Worm (Caenorhabditis elegans) whole organism, midembryonic: ENCODE results near the gene tni-3.

Experiments used
- flt-1 ChIP-seq: fragments of 200-800 bp; sonication (Bioruptor generic); IDR thresholded peaks from 2 replicates; pipeline ENCODE4 v1.3.6; 2022; ENCODE audit warnings: missing genetic modification characterization, missing compliant biosample characterization
- klf-2 ChIP-seq: fragments of 200-800 bp; sonication (Bioruptor generic); conservative IDR thresholded peaks from 2 replicates; pipeline ENCODE4 v1.3.6; 2022; ENCODE audit warnings: missing genetic modification reagents, missing genetic modification characterization, missing compliant biosample characterization
- med-1 ChIP-seq: sonication (generic microtip); optimal IDR thresholded peaks from 2 replicates; lab custom pipeline; 2017; ENCODE audit warnings: missing genetic modification characterization, mild to moderate bottlenecking, missing compliant biosample characterization, antibody characterized with exemption, missing genetic modification reagents; ENCODE audit not compliant: insufficient read depth
- tab-1 ChIP-seq: fragments of 200-800 bp; sonication (Bioruptor generic); IDR thresholded peaks from 2 replicates; pipeline ENCODE4 v1.3.6; 2022; ENCODE audit warnings: missing genetic modification characterization, missing compliant biosample characterization

ce11 chrV:16792717-16793116 lies 42.2 kb downstream of the tni-3 start:
- TF ChIP-seq med-1 (GFP tag; lab: Kevin White, UChicago) (no peak), klf-2 (no peak), flt-1 (no peak), tab-1 (GFP tag; lab: Robert Waterston, UW) (no peak)
